Fruit fly (Drosophila melanogaster): ENCODE data around the gene Smyd5.

Gene Smyd5

dm6 chr3R:21186606-21187393, 31.8 kb downstream of the Smyd5 start (continued):
- TF ChIP-seq fd96Cb (tag; optimal IDR thresholded peaks at IDR 0.05) (peak; percentile 7), inv (GFP tag; IDR thresholded peaks at IDR 0.05; ENCODE audit: partially characterized antibody) (no peak), CG6791 (GFP tag; IDR thresholded peaks at IDR 0.05; ENCODE audit: partially characterized antibody) (no peak; the same call in 2 of the 3 replicates), CG10979 (tag; optimal IDR thresholded peaks at IDR 0.05) (peak; percentile 44), onecut (GFP tag; IDR thresholded peaks at IDR 0.05) (no peak; the same call in 1 of the 2 replicates), CG15269 (tag; optimal IDR thresholded peaks at IDR 0.05) (peak; percentile 27), bab2 (GFP tag; optimal IDR thresholded peaks at IDR 0.05) (peak; percentile 21), exex (tag; optimal IDR thresholded peaks at IDR 0.05) (no peak), tx (GFP tag; optimal IDR thresholded peaks at IDR 0.05) (no peak), HLH54F (GFP tag; optimal IDR thresholded peaks at IDR 0.05) (no peak), CG10431 (GFP tag; optimal IDR thresholded peaks at IDR 0.05) (no peak), CG8388 (GFP tag; optimal IDR thresholded peaks at IDR 0.05) (no peak), CG10959 (GFP tag; IDR thresholded peaks at IDR 0.05) (no peak), CG3065 (GFP tag; optimal IDR thresholded peaks at IDR 0.05) (no peak), Gug (GFP tag; IDR thresholded peaks at IDR 0.05) (no peak), NfI (GFP tag; optimal IDR thresholded peaks at IDR 0.05) (no peak), CG10147 (GFP tag; optimal IDR thresholded peaks at IDR 0.05) (peak; percentile 22), lilli (GFP tag; optimal IDR thresholded peaks at IDR 0.05) (no peak), CG3163 (GFP tag; optimal IDR thresholded peaks at IDR 0.05) (no peak), CG9215 (GFP tag; IDR thresholded peaks at IDR 0.05) (0 out of 2 replicates have a peak, but pooled peaks have one; percentile 15), CG30431 (GFP tag; optimal IDR thresholded peaks at IDR 0.05) (peak; percentile 20), ac (GFP tag; optimal IDR thresholded peaks at IDR 0.05) (no peak), CG14860 (GFP tag; IDR thresholded peaks at IDR 0.05; ENCODE audit: partially characterized antibody) (no peak), NC2α (GFP tag; optimal IDR thresholded peaks at IDR 0.05) (no peak), row (GFP tag; IDR thresholded peaks at IDR 0.05) (peak; percentile 85), CG13894 (tag; optimal IDR thresholded peaks at IDR 0.05) (no peak), run (tag; optimal IDR thresholded peaks at IDR 0.05) (no peak), CG13296 (GFP tag; optimal IDR thresholded peaks at IDR 0.05) (no peak), Xbp1 (GFP tag; optimal IDR thresholded peaks at IDR 0.05) (peak; percentile 46), CG6175 (GFP tag; IDR thresholded peaks at IDR 0.05) (no peak), D19B (GFP tag; optimal IDR thresholded peaks at IDR 0.05) (peak; percentile 21), Chrac-16 (GFP tag; optimal IDR thresholded peaks at IDR 0.05) (no peak), danr (GFP tag; IDR thresholded peaks at IDR 0.05) (no peak), BtbVII (GFP tag; optimal IDR thresholded peaks at IDR 0.05) (no peak), CG10267 (tag; optimal IDR thresholded peaks at IDR 0.05) (peak; percentile 29), phol (tag; optimal IDR thresholded peaks at IDR 0.05) (peak; percentile 50), seq (GFP tag; IDR thresholded peaks at IDR 0.05) (no peak), Aef1 (GFP tag; IDR thresholded peaks at IDR 0.05) (peak; percentile 25; the same call in 1 of the 3 replicates), CG2120 (GFP tag; optimal IDR thresholded peaks at IDR 0.05) (peak; percentile 52), CG7928 (GFP tag; optimal IDR thresholded peaks at IDR 0.05) (no peak), Hr78 (GFP tag; optimal IDR thresholded peaks at IDR 0.05) (no peak), Sin3A (optimal IDR thresholded peaks at IDR 0.05) (no peak), CG31441 (GFP tag; IDR thresholded peaks at IDR 0.05) (0 out of 2 replicates have a peak, but pooled peaks have one; percentile 27), CG6689 (GFP tag; IDR thresholded peaks at IDR 0.05) (peak; percentile 29; the same call in 1 of the 2 replicates), unpg (GFP tag; optimal IDR thresholded peaks at IDR 0.05) (no peak), twi (tag; optimal IDR thresholded peaks at IDR 0.05) (no peak), pros (GFP tag; optimal IDR thresholded peaks at IDR 0.05) (no peak), CG11696 (GFP tag; IDR thresholded peaks at IDR 0.05) (no peak), CG8478 (optimal IDR thresholded peaks at IDR 0.05) (no peak), Fer2 (tag; optimal IDR thresholded peaks at IDR 0.05) (no peak)
